Worm (Caenorhabditis elegans): ENCODE results near the gene F31F6.1.

ce11 chrX:14910689-14911088, 42.6 kb upstream of the F31F6.1 start:
- no peak for TF ChIP-seq efl-1 (GFP tag; optimal IDR thresholded peaks at IDR 0.05)
- TF ChIP-seq K11D2.4 (GFP tag; IDR thresholded peaks at IDR 0.05) = no peak
- no peak for TF ChIP-seq xnd-1 (tag; optimal IDR thresholded peaks at IDR 0.05)
- no peak for TF ChIP-seq nhr-80 (tag; optimal IDR thresholded peaks at IDR 0.05)
- no peak for TF ChIP-seq snpc-1.1 (tag; optimal IDR thresholded peaks at IDR 0.05; ENCODE audit: insufficient read depth)
- TF ChIP-seq ztf-3 (GFP tag; optimal IDR thresholded peaks at IDR 0.05) = no peak
- no peak for TF ChIP-seq hlh-26 (GFP tag; conservative IDR thresholded peaks at IDR 0.05)

All from whole organism, young adult.